Worm (Caenorhabditis elegans) whole organism, mixed stage, embryonic: ENCODE results near the gene unc-96.
A peak's percentile ranks its signal among the peaks of the same experiment; 100 is the strongest.

ENCODE experiments used
- M03D4.4 ChIP-seq: sonication (generic microtip); optimal IDR thresholded peaks from 2 replicates; lab custom pipeline; 2017; ENCODE audit warnings: mild to moderate bottlenecking, missing genetic modification characterization, missing compliant biosample characterization
- bed-3 ChIP-seq: fragments of 200-800 bp; sonication (Bioruptor generic); optimal IDR thresholded peaks from 3 replicates; lab custom pipeline; 2018; ENCODE audit warnings: mild to moderate bottlenecking, missing genetic modification characterization, moderate library complexity, missing compliant biosample characterization
- blmp-1 ChIP-seq: fragments of 150-350 bp; optimal IDR thresholded peaks from 2 replicates; lab custom pipeline; 2014; ENCODE audit warnings: missing biosample characterization, missing genetic modification characterization
- ceh-39 ChIP-seq: fragments of 150-350 bp; optimal IDR thresholded peaks from 2 replicates; lab custom pipeline; 2014; ENCODE audit warnings: missing biosample characterization, missing genetic modification characterization
- ceh-43 ChIP-seq: fragments of 200-800 bp; sonication (Bioruptor generic); optimal IDR thresholded peaks from 2 replicates; lab custom pipeline; 2018; ENCODE audit warnings: mild to moderate bottlenecking, missing genetic modification characterization, moderate library complexity, missing compliant biosample characterization
- ceh-83 ChIP-seq: fragments of 200-800 bp; sonication (Bioruptor generic); optimal IDR thresholded peaks from 2 replicates; lab custom pipeline; 2018; ENCODE audit warnings: mild to moderate bottlenecking, missing genetic modification characterization, missing compliant biosample characterization
- ces-1 ChIP-seq: fragments of 150-350 bp; optimal IDR thresholded peaks from 2 replicates; lab custom pipeline; 2014; ENCODE audit warnings: missing biosample characterization, missing genetic modification reagents, missing genetic modification characterization
- cnd-1 ChIP-seq: fragments of 200-800 bp; sonication (Bioruptor generic); optimal IDR thresholded peaks from 2 replicates; lab custom pipeline; 2018; ENCODE audit warnings: mild to moderate bottlenecking, missing genetic modification characterization, missing compliant biosample characterization
- drap-1 ChIP-seq: fragments of 200-800 bp; sonication (Bioruptor generic); optimal IDR thresholded peaks from 3 replicates; lab custom pipeline; 2018; ENCODE audit warnings: mild to moderate bottlenecking, missing genetic modification characterization, missing compliant biosample characterization
- elt-1 ChIP-seq: sonication (generic microtip); optimal IDR thresholded peaks from 2 replicates; lab custom pipeline; 2017; ENCODE audit warnings: missing genetic modification characterization, mild to moderate bottlenecking, missing compliant biosample characterization, antibody characterized with exemption, moderate library complexity, borderline replicate concordance; ENCODE audit not compliant: insufficient read depth
- elt-3 ChIP-seq: fragments of 150-350 bp; optimal IDR thresholded peaks from 2 replicates; lab custom pipeline; 2014; ENCODE audit warnings: missing biosample characterization, missing genetic modification characterization
- flh-1 ChIP-seq: fragments of 200-800 bp; sonication (Bioruptor generic); optimal IDR thresholded peaks from 2 replicates; lab custom pipeline; 2018; ENCODE audit warnings: mild to moderate bottlenecking, missing genetic modification characterization, moderate library complexity, missing compliant biosample characterization
- ham-2 ChIP-seq: fragments of 200-800 bp; sonication (Bioruptor generic); optimal IDR thresholded peaks from 2 replicates; lab custom pipeline; 2018; ENCODE audit warnings: mild to moderate bottlenecking, missing genetic modification characterization, missing compliant biosample characterization
- hlh-1 ChIP-seq: fragments of 150-350 bp; optimal IDR thresholded peaks from 2 replicates; lab custom pipeline; 2014; ENCODE audit warnings: missing biosample characterization, missing genetic modification reagents, missing genetic modification characterization
- lin-13 ChIP-seq: fragments of 150-350 bp; optimal IDR thresholded peaks from 2 replicates; lab custom pipeline; 2014; ENCODE audit warnings: missing biosample characterization, missing genetic modification characterization
- lin-32 ChIP-seq: fragments of 200-800 bp; sonication (Bioruptor generic); optimal IDR thresholded peaks from 2 replicates; lab custom pipeline; 2018; ENCODE audit warnings: mild to moderate bottlenecking, missing genetic modification characterization, missing compliant biosample characterization
- lsy-2 ChIP-seq: fragments of 150-350 bp; optimal IDR thresholded peaks from 2 replicates; lab custom pipeline; 2014; ENCODE audit warnings: missing biosample characterization, missing genetic modification characterization
- mab-5 ChIP-seq: fragments of 150-350 bp; optimal IDR thresholded peaks from 2 replicates; lab custom pipeline; 2014; ENCODE audit warnings: missing biosample characterization, missing genetic modification characterization
- mep-1 ChIP-seq: fragments of 150-350 bp; optimal IDR thresholded peaks from 2 replicates; lab custom pipeline; 2017; ENCODE audit warnings: missing biosample characterization, missing genetic modification reagents, missing genetic modification characterization, inconsistent platforms
- mls-2 ChIP-seq: sonication (generic microtip); optimal IDR thresholded peaks from 2 replicates; lab custom pipeline; 2016; ENCODE audit warnings: mild to moderate bottlenecking, missing genetic modification characterization, moderate library complexity, missing compliant biosample characterization
- nhr-12 ChIP-seq: fragments of 150-350 bp; optimal IDR thresholded peaks from 2 replicates; lab custom pipeline; 2014; ENCODE audit warnings: missing biosample characterization, missing genetic modification characterization
- nhr-2 ChIP-seq: fragments of 150-350 bp; optimal IDR thresholded peaks from 2 replicates; lab custom pipeline; 2014; ENCODE audit warnings: missing biosample characterization, missing genetic modification characterization
- nhr-237 ChIP-seq: fragments of 150-350 bp; optimal IDR thresholded peaks from 2 replicates; lab custom pipeline; 2014; ENCODE audit warnings: missing biosample characterization, missing genetic modification characterization
- nhr-28 ChIP-seq: fragments of 150-350 bp; optimal IDR thresholded peaks from 2 replicates; lab custom pipeline; 2014; ENCODE audit warnings: missing biosample characterization, missing genetic modification characterization
- nhr-76 ChIP-seq: sonication (generic microtip); optimal IDR thresholded peaks from 2 replicates; lab custom pipeline; 2017; ENCODE audit warnings: missing biosample characterization, missing genetic modification characterization
- pha-4 ChIP-seq: fragments of 150-350 bp; optimal IDR thresholded peaks from 2 replicates; lab custom pipeline; 2018; ENCODE audit warnings: missing biosample characterization, missing genetic modification reagents, missing genetic modification characterization
- sem-2 ChIP-seq: fragments of 200-800 bp; sonication (Bioruptor generic); optimal IDR thresholded peaks from 2 replicates; lab custom pipeline; 2018; ENCODE audit warnings: mild to moderate bottlenecking, missing genetic modification characterization, missing compliant biosample characterization
- snpc-4 ChIP-seq: fragments of 150-350 bp; optimal IDR thresholded peaks from 2 replicates; lab custom pipeline; 2014; ENCODE audit warnings: missing biosample characterization, missing genetic modification characterization
- sptf-1 ChIP-seq: sonication (generic microtip); optimal IDR thresholded peaks from 2 replicates; lab custom pipeline; 2017; ENCODE audit warnings: mild to moderate bottlenecking, missing genetic modification characterization, moderate library complexity, missing compliant biosample characterization
- tbx-8 ChIP-seq: fragments of 200-800 bp; sonication (Bioruptor generic); optimal IDR thresholded peaks from 2 replicates; lab custom pipeline; 2018; ENCODE audit warnings: mild to moderate bottlenecking, missing genetic modification characterization, moderate library complexity, missing compliant biosample characterization
- unc-120 ChIP-seq: sonication (generic microtip); optimal IDR thresholded peaks from 2 replicates; lab custom pipeline; 2017; ENCODE audit warnings: missing genetic modification characterization, missing compliant biosample characterization; ENCODE audit not compliant: poor library complexity, severe bottlenecking
- unc-39 ChIP-seq: fragments of 150-350 bp; optimal IDR thresholded peaks from 2 replicates; lab custom pipeline; 2014; ENCODE audit warnings: missing biosample characterization, missing genetic modification characterization
- unc-62 ChIP-seq: fragments of 150-350 bp; optimal IDR thresholded peaks from 2 replicates; lab custom pipeline; 2014; ENCODE audit warnings: missing biosample characterization, missing genetic modification reagents, missing genetic modification characterization
- zip-8 ChIP-seq: fragments of 150-350 bp; optimal IDR thresholded peaks from 2 replicates; lab custom pipeline; 2014; ENCODE audit warnings: missing biosample characterization, missing genetic modification characterization
- ztf-11 ChIP-seq: fragments of 150-350 bp; optimal IDR thresholded peaks from 2 replicates; lab custom pipeline; 2014; ENCODE audit warnings: missing biosample characterization, missing genetic modification characterization

Gene unc-96

DNA sequence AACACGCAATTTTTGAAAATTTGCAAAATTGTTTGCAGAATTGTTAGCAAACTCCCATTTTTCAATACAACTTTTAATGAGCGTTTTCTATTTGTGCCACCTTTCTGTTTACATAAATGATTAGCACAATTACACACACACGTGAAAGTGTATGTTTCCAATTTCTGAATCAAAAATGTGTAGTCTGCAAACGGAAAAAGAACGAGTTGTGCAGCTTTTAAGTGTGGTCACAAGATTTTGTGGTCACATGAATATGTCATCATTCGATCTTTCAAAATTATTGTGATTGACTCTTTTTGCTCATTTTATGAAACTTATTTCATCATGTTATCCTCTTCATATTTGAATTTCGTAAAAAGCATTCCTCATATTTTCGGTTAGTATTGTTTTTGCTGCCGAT, 20.4 kb downstream of the unc-96 start:
- no peak for TF ChIP-seq drap-1 (GFP tag; lab: Kevin White, UChicago)
- TF ChIP-seq M03D4.4 (tag; lab: Kevin White, UChicago), result no peak
- no peak for TF ChIP-seq mls-2
- no peak for TF ChIP-seq nhr-12 (tag; lab: Kevin White, UChicago)
- TF ChIP-seq flh-1, result no peak
- no peak for TF ChIP-seq elt-3 (tag; lab: Kevin White, UChicago)

- TF ChIP-seq snpc-4 (tag; lab: Kevin White, UChicago) (no peak), ceh-43 (GFP tag; lab: Kevin White, UChicago) (no peak), bed-3 (no peak), zip-8 (no peak), M03D4.4 (tag; lab: Kevin White, UChicago) (no peak), ham-2 (GFP tag; lab: Kevin White, UChicago) (no peak), mls-2 (no peak), hlh-1 (tag; lab: Kevin White, UChicago) (no peak), nhr-12 (tag; lab: Kevin White, UChicago) (no peak)
These were observed 21.6 kb downstream of the unc-96 start, which contains the start of gene F13C5.3 for ce11 chrX:599476-599875. Gene F13C5.3 (minus strand): TSS chrX:599576.

DNA sequence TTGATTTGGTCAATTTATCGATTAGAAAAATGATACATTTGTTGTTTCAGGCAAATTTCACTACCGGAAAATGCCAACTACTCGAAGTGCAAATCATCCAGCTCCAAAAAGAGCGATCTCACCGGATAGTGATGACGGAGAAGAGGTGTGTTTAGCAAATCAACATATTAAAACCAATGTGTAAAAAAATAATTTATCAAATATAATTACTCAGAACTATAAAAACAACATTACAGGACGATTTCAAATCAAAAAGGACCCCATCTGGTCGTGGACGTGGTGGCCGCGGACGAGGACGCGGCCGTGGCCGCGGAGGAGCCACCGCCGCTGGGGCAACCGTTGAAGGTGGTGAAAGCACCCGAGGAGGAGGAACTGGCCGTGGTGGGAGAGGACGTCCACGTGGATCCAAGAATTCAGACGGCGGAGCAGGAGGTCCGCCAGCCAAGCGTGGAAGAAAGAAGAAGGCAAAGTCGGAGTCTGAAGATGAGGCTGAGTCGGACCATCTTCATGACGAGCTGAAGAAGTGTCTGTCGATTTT, 27.1 kb downstream of the unc-96 start, which contains the start of gene F13C5.2:
F13C5.2 (plus strand) TSS at position 51 of the 538 bp plus-strand sequence.
- TF ChIP-seq cnd-1 (tag; lab: Kevin White, UChicago) (peak; percentile 16), sptf-1 (no peak)
- TF ChIP-seq, all 35 proteins: peak for 1

DNA sequence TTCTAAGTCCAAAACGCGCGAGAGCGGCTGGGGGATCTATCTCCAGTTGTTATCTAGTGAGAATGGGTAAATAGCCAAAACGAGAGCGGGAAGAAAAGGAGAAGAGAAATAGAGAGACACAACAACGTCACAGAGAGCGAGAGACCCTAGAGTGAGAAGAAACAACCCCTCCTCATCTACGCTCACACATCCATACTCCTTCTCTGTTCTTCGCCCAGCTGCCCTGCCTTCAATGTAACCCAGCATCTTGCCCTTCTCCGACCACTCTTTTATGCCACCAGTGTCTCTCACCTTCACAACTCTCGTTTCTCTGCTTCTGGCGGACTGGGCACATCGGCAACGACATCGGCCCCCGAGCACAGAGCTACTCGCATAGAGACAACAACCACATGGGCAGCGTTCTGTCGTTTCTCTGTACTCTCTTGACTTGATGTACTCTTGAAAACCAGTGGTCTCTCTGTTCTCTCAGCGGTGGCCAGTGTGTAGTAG, 27.8 kb downstream of the unc-96 start:
- TF ChIP-seq lsy-2 (tag; lab: Kevin White, UChicago) (peak; percentile 27), blmp-1 (no peak), sptf-1 (peak; percentile 76), ces-1 (GFP tag; lab: Kevin White, UChicago) (peak; percentile 54), ztf-11 (peak; percentile 84), lin-13 (peak; percentile 81), nhr-2 (tag; lab: Kevin White, UChicago) (peak; percentile 71), ceh-43 (GFP tag; lab: Kevin White, UChicago) (peak; percentile 69), bed-3 (no peak), lin-32 (GFP tag; lab: Kevin White, UChicago) (no peak), nhr-28 (no peak), ceh-83 (GFP tag; lab: Kevin White, UChicago) (no peak), mls-2 (peak; percentile 71), unc-39 (tag; lab: Kevin White, UChicago) (no peak), sem-2 (GFP tag; lab: Kevin White, UChicago) (peak; percentile 2), tbx-8 (GFP tag; lab: Kevin White, UChicago) (peak; percentile 17), drap-1 (GFP tag; lab: Kevin White, UChicago) (peak; percentile 59), flh-1 (no peak), mep-1 (peak; percentile 56), pha-4 (tag; lab: Kevin White, UChicago) (peak; percentile 85), elt-1 (peak; percentile 63), ceh-39 (tag; lab: Kevin White, UChicago) (no peak), M03D4.4 (tag; lab: Kevin White, UChicago) (peak; percentile 58), snpc-4 (tag; lab: Kevin White, UChicago) (no peak), unc-120 (tag; lab: Kevin White, UChicago) (peak; percentile 96), hlh-1 (tag; lab: Kevin White, UChicago) (peak; percentile 79), nhr-76 (tag; lab: Kevin White, UChicago) (no peak), nhr-237 (tag; lab: Kevin White, UChicago) (peak; percentile 62), cnd-1 (tag; lab: Kevin White, UChicago) (peak; percentile 89), ham-2 (GFP tag; lab: Kevin White, UChicago) (peak; percentile 83), elt-3 (tag; lab: Kevin White, UChicago) (no peak), unc-62 (peak; percentile 69), mab-5 (tag; lab: Kevin White, UChicago) (no peak), zip-8 (no peak), nhr-12 (tag; lab: Kevin White, UChicago) (no peak)
